Worm (Caenorhabditis elegans): ENCODE measurements around the gene Y62H9A.16.

ce11 chrX:11906626-11907025 lies 11.5 kb upstream of the Y62H9A.16 start:
- TF ChIP-seq ceh-22 (tag; optimal IDR thresholded peaks at IDR 0.05) (no peak), gmeb-2 (tag; optimal IDR thresholded peaks at IDR 0.05) (no peak), mec-3 (tag; optimal IDR thresholded peaks at IDR 0.05; ENCODE audit: borderline replicate concordance) (no peak), hlh-30 (tag; optimal IDR thresholded peaks at IDR 0.05; ENCODE audit: insufficient read depth) (no peak), hlh-6 (tag; optimal IDR thresholded peaks at IDR 0.05) (no peak), elt-2 (tag; optimal IDR thresholded peaks at IDR 0.05) (no peak), C08G9.2 (tag; optimal IDR thresholded peaks at IDR 0.05) (no peak)
